Worm (Caenorhabditis elegans) whole organism, L4/young adult: ENCODE data around the gene nhr-253.

Experiments
- W03F9.2 ChIP-seq: fragments of 150-350 bp; optimal IDR thresholded peaks from 2 replicates; lab custom pipeline; 2014; ENCODE audit warnings: missing biosample characterization, missing genetic modification characterization
- dao-5 ChIP-seq: sonication (generic microtip); optimal IDR thresholded peaks from 2 replicates; lab custom pipeline; 2016; ENCODE audit warnings: missing genotype, missing genetic modification characterization, moderate library complexity, missing compliant biosample characterization
- him-1 ChIP-seq: sonication (generic microtip); optimal IDR thresholded peaks from 2 replicates; lab custom pipeline; 2016; ENCODE audit warnings: missing genotype, missing genetic modification reagents, missing genetic modification characterization, missing compliant biosample characterization

Gene nhr-253

ce11 chrV:417656-418353 is 21.4 kb downstream of the nhr-253 start, which contains the start of gene irg-8:
TSS of gene irg-8 (minus strand) at chrV:417706.
- TF ChIP-seq him-1 (tag; lab: Kevin White, UChicago), result no peak
- no peak for TF ChIP-seq W03F9.2

- TF ChIP-seq W03F9.2 (no peak), him-1 (tag; lab: Kevin White, UChicago) (no peak)
These were observed 22.0 kb downstream of the nhr-253 start, which contains the start of gene Y39D8A.1 for ce11 chrV:418432-418831. TSS of gene Y39D8A.1 (plus strand) at chrV:418732.

ce11 chrV:422133-422532 is 25.7 kb downstream of the nhr-253 start, which contains the start of gene dod-20:
TSS of gene dod-20 (plus strand) at chrV:422433.
- TF ChIP-seq him-1 (tag; lab: Kevin White, UChicago), result no peak

- TF ChIP-seq W03F9.2 (no peak), dao-5 (tag; lab: Kevin White, UChicago) (no peak), him-1 (tag; lab: Kevin White, UChicago) (no peak)
These were observed 27.7 kb downstream of the nhr-253 start, which contains the start of gene B0554.5 for ce11 chrV:424140-424539. TSS of gene B0554.5 (plus strand) at chrV:424440.

- TF ChIP-seq dao-5 (tag; lab: Kevin White, UChicago), result no peak
- TF ChIP-seq him-1 (tag; lab: Kevin White, UChicago), result no peak
- TF ChIP-seq W03F9.2, result no peak
These were observed 32.5 kb downstream of the nhr-253 start, which contains the start of gene B0554.4 for ce11 chrV:428844-429243. TSS of gene B0554.4 (plus strand) at chrV:429144.

- TF ChIP-seq him-1 (tag; lab: Kevin White, UChicago) (no peak), W03F9.2 (no peak), dao-5 (tag; lab: Kevin White, UChicago) (no peak)
These were observed 36.6 kb downstream of the nhr-253 start for ce11 chrV:432991-433390.

ce11 chrV:433898-434297 is 37.5 kb downstream of the nhr-253 start, which contains the start of gene B0554.2:
TSS of gene B0554.2 (plus strand) at chrV:434198.
- no peak for TF ChIP-seq dao-5 (tag; lab: Kevin White, UChicago)

- TF ChIP-seq dao-5 (tag; lab: Kevin White, UChicago), result no peak
- TF ChIP-seq W03F9.2, result no peak
- no peak for TF ChIP-seq him-1 (tag; lab: Kevin White, UChicago)
These were observed 41.7 kb downstream of the nhr-253 start, which contains the start of gene B0554.1 for ce11 chrV:438094-438493. TSS of gene B0554.1 (plus strand) at chrV:438394.

ce11 chrV:439183-439749 is 42.9 kb downstream of the nhr-253 start:
- TF ChIP-seq dao-5 (tag; lab: Kevin White, UChicago) (no peak), W03F9.2 (no peak), him-1 (tag; lab: Kevin White, UChicago) (no peak)

ce11 chrV:440923-441322 is 44.5 kb downstream of the nhr-253 start, which contains the start of gene B0554.7:
TSS of gene B0554.7 (minus strand) at chrV:441023.
- no peak for TF ChIP-seq dao-5 (tag; lab: Kevin White, UChicago)
- TF ChIP-seq him-1 (tag; lab: Kevin White, UChicago), result no peak
- no peak for TF ChIP-seq W03F9.2

ce11 chrV:443193-443592 is 46.8 kb downstream of the nhr-253 start, which contains the start of gene srh-33:
TSS of gene srh-33 (minus strand) at chrV:443293.
- TF ChIP-seq him-1 (tag; lab: Kevin White, UChicago) (no peak), dao-5 (tag; lab: Kevin White, UChicago) (no peak), W03F9.2 (no peak)

ce11 chrV:446574-446973 is 50.2 kb downstream of the nhr-253 start, which contains the start of gene srh-34:
TSS of gene srh-34 (minus strand) at chrV:446674.
- TF ChIP-seq him-1 (tag; lab: Kevin White, UChicago), result no peak
- no peak for TF ChIP-seq W03F9.2
- no peak for TF ChIP-seq dao-5 (tag; lab: Kevin White, UChicago)

- no peak for TF ChIP-seq him-1 (tag; lab: Kevin White, UChicago)
- no peak for TF ChIP-seq W03F9.2
- TF ChIP-seq dao-5 (tag; lab: Kevin White, UChicago), result no peak
These were observed 50.6 kb downstream of the nhr-253 start for ce11 chrV:446988-447387.
